Fruit fly (Drosophila melanogaster) S2 (cell line): Measurements from ENCODE around the gene ZnT63C.

Source experiments
- CG8478 ChIP-seq: fragments of >200 bp; optimal IDR thresholded peaks from 2 replicates; lab custom pipeline; 2018
- CTCF ChIP-seq, 2 experiments: fragments of >200 bp; optimal IDR thresholded peaks; 2 replicates each; lab custom pipeline; 2018

DNA sequence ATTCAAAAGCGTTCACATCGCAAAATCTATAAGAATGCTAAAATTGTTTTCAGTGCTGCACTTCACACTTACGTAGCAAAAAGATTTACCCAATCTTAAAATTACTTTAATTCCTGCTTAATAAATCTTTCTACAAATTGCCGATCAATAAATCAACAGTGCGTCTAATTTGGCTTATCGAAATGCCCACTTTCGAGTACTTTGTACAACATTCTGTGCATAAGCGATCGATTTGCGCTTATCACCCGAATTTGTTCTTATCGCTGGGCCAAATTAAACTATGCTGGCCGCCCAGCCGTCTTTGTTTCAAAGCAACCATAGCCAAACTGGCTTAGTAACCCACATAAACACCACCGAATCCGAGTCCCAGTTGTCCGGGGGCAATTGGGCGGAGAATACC is 3.0 kb downstream of the ZnT63C start:
- TF ChIP-seq CTCF (optimal IDR thresholded peaks at IDR 0.05; lab: Kevin White, UChicago) = no peak
- TF ChIP-seq CG8478 = no peak
